Worm (Caenorhabditis elegans) whole organism, late embryonic: ENCODE results near the gene T07G12.3.

Source experiments
- C08G9.2 ChIP-seq: sonication (generic microtip); optimal IDR thresholded peaks from 2 replicates; lab custom pipeline; 2016; ENCODE audit warnings: mild to moderate bottlenecking, missing genetic modification characterization, moderate library complexity, missing compliant biosample characterization
- K02D7.2 ChIP-seq: sonication (generic microtip); optimal IDR thresholded peaks from 2 replicates; lab custom pipeline; 2017; ENCODE audit warnings: mild to moderate bottlenecking, missing genetic modification characterization, missing compliant biosample characterization
- Y22D7AL.16 ChIP-seq: sonication (generic microtip); optimal IDR thresholded peaks from 2 replicates; lab custom pipeline; 2016; ENCODE audit warnings: missing genetic modification characterization, missing compliant biosample characterization
- ama-1 ChIP-seq: fragments of 150-350 bp; optimal IDR thresholded peaks from 2 replicates; lab custom pipeline; 2014
- ceh-14 ChIP-seq: sonication (generic microtip); optimal IDR thresholded peaks from 2 replicates; lab custom pipeline; 2016; ENCODE audit warnings: missing genotype, missing genetic modification characterization, missing compliant biosample characterization
- ceh-19 ChIP-seq: fragments of 200-800 bp; sonication (Bioruptor generic); optimal IDR thresholded peaks from 2 replicates; lab custom pipeline; 2018; ENCODE audit warnings: mild to moderate bottlenecking, missing genetic modification characterization, missing compliant biosample characterization
- ceh-2 ChIP-seq: sonication (generic microtip); optimal IDR thresholded peaks from 2 replicates; lab custom pipeline; 2016; ENCODE audit warnings: missing genotype, missing genetic modification characterization, missing compliant biosample characterization
- ceh-30 ChIP-seq: fragments of 150-350 bp; optimal IDR thresholded peaks from 2 replicates; lab custom pipeline; 2014; ENCODE audit warnings: missing biosample characterization, missing genetic modification characterization
- ceh-34 ChIP-seq: sonication (generic microtip); optimal IDR thresholded peaks from 2 replicates; lab custom pipeline; 2016; ENCODE audit warnings: mild to moderate bottlenecking, missing genetic modification characterization, missing compliant biosample characterization
- ceh-45 ChIP-seq: fragments of 200-800 bp; sonication (Bioruptor generic); IDR thresholded peaks from 2 replicates; pipeline ENCODE4 v1.3.6; 2022; ENCODE audit warnings: missing genetic modification reagents, missing genetic modification characterization, missing compliant biosample characterization
- ceh-6 ChIP-seq: fragments of 200-800 bp; sonication (Bioruptor generic); optimal IDR thresholded peaks from 2 replicates; lab custom pipeline; 2018; ENCODE audit warnings: mild to moderate bottlenecking, missing genetic modification characterization, missing compliant biosample characterization
- ceh-9 ChIP-seq: sonication (generic microtip); optimal IDR thresholded peaks from 2 replicates; lab custom pipeline; 2016; ENCODE audit warnings: mild to moderate bottlenecking, missing genetic modification characterization, inconsistent platforms, missing compliant biosample characterization
- che-1 ChIP-seq: sonication (generic microtip); optimal IDR thresholded peaks from 2 replicates; lab custom pipeline; 2016; ENCODE audit warnings: mild to moderate bottlenecking, missing genetic modification characterization, missing compliant biosample characterization
- dmd-4 ChIP-seq: sonication (generic microtip); optimal IDR thresholded peaks from 2 replicates; lab custom pipeline; 2016; ENCODE audit warnings: borderline replicate concordance, missing genetic modification characterization, missing compliant biosample characterization
- dve-1 ChIP-seq: sonication (generic microtip); optimal IDR thresholded peaks from 2 replicates; lab custom pipeline; 2017; ENCODE audit warnings: antibody characterized with exemption, mild to moderate bottlenecking, missing genetic modification characterization, missing compliant biosample characterization
- elt-2 ChIP-seq: sonication (generic microtip); optimal IDR thresholded peaks from 2 replicates; lab custom pipeline; 2016; ENCODE audit warnings: missing genetic modification reagents, missing genetic modification characterization, missing compliant biosample characterization
- fax-1 ChIP-seq: sonication (generic microtip); optimal IDR thresholded peaks from 2 replicates; lab custom pipeline; 2016; ENCODE audit warnings: missing genotype, missing genetic modification characterization, missing compliant biosample characterization
- fkh-10 ChIP-seq: fragments of 150-350 bp; optimal IDR thresholded peaks from 2 replicates; lab custom pipeline; 2014; ENCODE audit warnings: missing biosample characterization, missing genetic modification reagents, missing genetic modification characterization
- hlh-13 ChIP-seq: fragments of 200-800 bp; sonication (Bioruptor generic); optimal IDR thresholded peaks from 2 replicates; lab custom pipeline; 2018; ENCODE audit warnings: mild to moderate bottlenecking, missing genetic modification characterization, missing compliant biosample characterization
- hlh-15 ChIP-seq: sonication (generic microtip); optimal IDR thresholded peaks from 2 replicates; lab custom pipeline; 2016; ENCODE audit warnings: missing genetic modification characterization, missing compliant biosample characterization
- hlh-30 ChIP-seq: sonication (generic microtip); optimal IDR thresholded peaks from 2 replicates; lab custom pipeline; 2017; ENCODE audit warnings: antibody characterized with exemption, missing genetic modification characterization, missing compliant biosample characterization; ENCODE audit not compliant: insufficient read depth
- hlh-6 ChIP-seq: sonication (generic microtip); optimal IDR thresholded peaks from 2 replicates; lab custom pipeline; 2016; ENCODE audit warnings: missing genotype, missing genetic modification characterization, missing compliant biosample characterization
- hlh-8 ChIP-seq: sonication (generic microtip); optimal IDR thresholded peaks from 2 replicates; lab custom pipeline; 2016; ENCODE audit warnings: missing genotype, missing genetic modification characterization, missing compliant biosample characterization
- lin-11 ChIP-seq: fragments of 200-800 bp; sonication (Bioruptor generic); optimal IDR thresholded peaks from 2 replicates; lab custom pipeline; 2018; ENCODE audit warnings: mild to moderate bottlenecking, missing genetic modification characterization, missing compliant biosample characterization
- madf-2 ChIP-seq: sonication (generic microtip); optimal IDR thresholded peaks from 2 replicates; lab custom pipeline; 2017; ENCODE audit warnings: missing genetic modification characterization, missing compliant biosample characterization
- mec-3 ChIP-seq: sonication (generic microtip); optimal IDR thresholded peaks from 2 replicates; lab custom pipeline; 2016; ENCODE audit warnings: borderline replicate concordance, missing genetic modification characterization, missing compliant biosample characterization
- nhr-11 ChIP-seq: fragments of 150-350 bp; optimal IDR thresholded peaks from 2 replicates; lab custom pipeline; 2014; ENCODE audit warnings: missing biosample characterization, missing genetic modification characterization
- nhr-232 ChIP-seq: sonication (generic microtip); optimal IDR thresholded peaks from 2 replicates; lab custom pipeline; 2016; ENCODE audit warnings: missing genetic modification characterization, missing compliant biosample characterization
- npax-4 ChIP-seq: sonication (generic microtip); optimal IDR thresholded peaks from 2 replicates; lab custom pipeline; 2016; ENCODE audit warnings: missing genetic modification characterization, missing compliant biosample characterization
- odd-2 ChIP-seq: sonication (generic microtip); optimal IDR thresholded peaks from 2 replicates; lab custom pipeline; 2017; ENCODE audit warnings: antibody characterized with exemption, mild to moderate bottlenecking, missing genetic modification characterization, missing compliant biosample characterization
- pha-2 ChIP-seq: sonication (generic microtip); optimal IDR thresholded peaks from 2 replicates; lab custom pipeline; 2017; ENCODE audit warnings: mild to moderate bottlenecking, missing genetic modification characterization, missing compliant biosample characterization
- pha-4 ChIP-seq: fragments of 150-350 bp; optimal IDR thresholded peaks from 2 replicates; lab custom pipeline; 2018; ENCODE audit warnings: missing biosample characterization, missing genetic modification reagents, missing genetic modification characterization
- ref-2 ChIP-seq: sonication (generic microtip); optimal IDR thresholded peaks from 2 replicates; lab custom pipeline; 2016; ENCODE audit warnings: missing genetic modification characterization, missing compliant biosample characterization
- sox-2 ChIP-seq: fragments of 200-800 bp; sonication (Bioruptor generic); IDR thresholded peaks from 2 replicates; pipeline ENCODE4 v1.3.6; 2022; ENCODE audit warnings: missing genetic modification reagents, missing genetic modification characterization, missing compliant biosample characterization
- syd-9 ChIP-seq: sonication (generic microtip); optimal IDR thresholded peaks from 2 replicates; lab custom pipeline; 2016; ENCODE audit warnings: mild to moderate bottlenecking, missing genetic modification characterization, moderate library complexity, missing compliant biosample characterization
- tbx-2 ChIP-seq: sonication (generic microtip); optimal IDR thresholded peaks from 2 replicates; lab custom pipeline; 2016; ENCODE audit warnings: missing genetic modification characterization, missing compliant biosample characterization
- tbx-7 ChIP-seq: sonication (generic microtip); optimal IDR thresholded peaks from 2 replicates; lab custom pipeline; 2016; ENCODE audit warnings: missing genotype, missing genetic modification characterization, missing compliant biosample characterization
- ttx-3 ChIP-seq: sonication (generic microtip); optimal IDR thresholded peaks from 2 replicates; lab custom pipeline; 2016; ENCODE audit warnings: missing genetic modification reagents, missing genetic modification characterization, missing compliant biosample characterization
- unc-42 ChIP-seq: sonication (generic microtip); optimal IDR thresholded peaks from 2 replicates; lab custom pipeline; 2016; ENCODE audit warnings: missing genotype, missing genetic modification characterization, missing compliant biosample characterization
- unc-55 ChIP-seq: sonication (generic microtip); optimal IDR thresholded peaks from 2 replicates; lab custom pipeline; 2017; ENCODE audit warnings: missing biosample characterization, missing genetic modification reagents, missing genetic modification characterization
- unc-86 ChIP-seq: sonication (generic microtip); optimal IDR thresholded peaks from 2 replicates; lab custom pipeline; 2016; ENCODE audit warnings: missing genetic modification characterization, missing compliant biosample characterization
- ztf-16 ChIP-seq: sonication (generic microtip); optimal IDR thresholded peaks from 2 replicates; lab custom pipeline; 2017; ENCODE audit warnings: missing genetic modification characterization, missing compliant biosample characterization

T07G12.3 gene

ce11 chrIV:10518652-10519051 lies 15.1 kb upstream of the T07G12.3 start:
- TF ChIP-seq ceh-9 (tag; lab: Kevin White, UChicago) (no peak), odd-2 (tag; lab: Kevin White, UChicago) (no peak), hlh-6 (tag; lab: Kevin White, UChicago) (no peak), hlh-8 (tag; lab: Kevin White, UChicago) (no peak), mec-3 (tag; lab: Kevin White, UChicago) (no peak), fax-1 (tag; lab: Kevin White, UChicago) (no peak), hlh-15 (tag; lab: Kevin White, UChicago) (no peak), che-1 (tag; lab: Kevin White, UChicago) (no peak), nhr-11 (tag; lab: Kevin White, UChicago) (no peak), ceh-19 (GFP tag; lab: Kevin White, UChicago) (no peak), ceh-2 (no peak), sox-2 (GFP tag; lab: Robert Waterston, UW) (no peak), hlh-13 (GFP tag; lab: Kevin White, UChicago) (no peak), ceh-14 (tag; lab: Kevin White, UChicago) (no peak), unc-86 (tag; lab: Kevin White, UChicago) (no peak), dve-1 (no peak), tbx-2 (no peak), ceh-34 (tag; lab: Kevin White, UChicago) (no peak)
- TF ChIP-seq, all 69 proteins: peak for 0

DNA sequence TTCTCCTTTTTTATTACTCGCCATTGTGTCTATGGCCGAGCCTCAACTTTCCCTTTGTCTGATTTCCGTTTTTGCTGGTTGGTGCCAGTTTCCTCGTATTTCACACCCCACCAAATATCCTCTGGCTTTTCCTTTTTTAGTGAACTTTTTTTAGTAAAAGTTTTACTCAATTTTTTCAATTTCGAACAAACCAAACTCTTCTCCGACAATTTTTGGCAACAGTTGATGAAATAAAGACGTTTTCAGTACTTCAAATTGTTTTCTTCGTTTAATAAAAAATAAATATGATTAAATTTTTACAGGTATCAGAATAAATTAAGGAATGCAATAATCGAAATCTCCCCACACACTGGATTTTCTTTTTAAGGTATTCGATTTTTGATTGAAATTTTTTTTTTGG lies 12.6 kb upstream of the T07G12.3 start, which contains the start of gene cal-4:
cal-4 (plus strand) TSS at position 301 of the 400 bp plus-strand sequence.
- TF ChIP-seq fax-1 (tag; lab: Kevin White, UChicago) (no peak), ama-1 (lab: Kevin White, UChicago) (no peak), syd-9 (tag; lab: Kevin White, UChicago) (no peak), ttx-3 (tag; lab: Kevin White, UChicago) (no peak), ceh-6 (no peak), dmd-4 (tag; lab: Kevin White, UChicago) (no peak), lin-11 (tag; lab: Kevin White, UChicago) (no peak), Y22D7AL.16 (tag; lab: Kevin White, UChicago) (no peak), odd-2 (tag; lab: Kevin White, UChicago) (no peak), ceh-14 (tag; lab: Kevin White, UChicago) (no peak)

ce11 chrIV:10524095-10524829 lies 9.5 kb upstream of the T07G12.3 start, which contains the start of gene C02F4.5:
TSS of gene C02F4.5 (minus strand) at chrIV:10524145.
- no peak for TF ChIP-seq ceh-30 (tag; lab: Kevin White, UChicago)
- TF ChIP-seq unc-42: peak; percentile 27

DNA sequence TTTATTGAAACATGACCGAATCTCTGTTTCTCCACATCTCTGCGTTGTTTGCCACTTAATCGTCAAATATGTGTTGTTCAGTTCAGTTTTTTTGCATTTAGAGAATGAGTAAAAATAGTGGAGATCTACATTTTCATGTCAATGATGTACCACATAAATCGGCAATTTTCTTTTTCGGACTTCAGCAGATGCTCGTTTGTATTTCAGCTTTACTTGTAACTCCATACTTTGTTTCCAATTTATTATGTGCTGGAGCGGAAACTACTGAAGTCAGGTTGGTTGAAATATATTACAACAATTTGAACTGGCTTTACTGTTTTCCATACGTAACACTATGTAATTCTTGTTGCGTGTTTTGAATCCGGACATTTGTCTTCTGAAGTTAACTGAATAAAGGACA lies 3.1 kb upstream of the T07G12.3 start, which contains the start of gene T07G12.2:
T07G12.2 (plus strand) TSS at position 62 of the 400 bp plus-strand sequence.
- TF ChIP-seq tbx-7 (tag; lab: Kevin White, UChicago): no peak
- no peak for TF ChIP-seq C08G9.2 (tag; lab: Kevin White, UChicago)
- TF ChIP-seq odd-2 (tag; lab: Kevin White, UChicago): no peak
- TF ChIP-seq nhr-232 (tag; lab: Kevin White, UChicago): no peak
- TF ChIP-seq pha-2: no peak
- no peak for TF ChIP-seq hlh-30 (tag; lab: Kevin White, UChicago)
- TF ChIP-seq unc-42: no peak
- no peak for TF ChIP-seq hlh-6 (tag; lab: Kevin White, UChicago)
- no peak for TF ChIP-seq unc-86 (tag; lab: Kevin White, UChicago)

- no peak for TF ChIP-seq hlh-30 (tag; lab: Kevin White, UChicago)
- TF ChIP-seq fkh-10: no peak
- no peak for TF ChIP-seq ref-2 (tag; lab: Kevin White, UChicago)
- TF ChIP-seq ceh-9 (tag; lab: Kevin White, UChicago): no peak
- TF ChIP-seq K02D7.2 (tag; lab: Kevin White, UChicago): no peak
- TF ChIP-seq ceh-45 (GFP tag; lab: Robert Waterston, UW): no peak
- no peak for TF ChIP-seq tbx-7 (tag; lab: Kevin White, UChicago)
- no peak for TF ChIP-seq dmd-4 (tag; lab: Kevin White, UChicago)
- no peak for TF ChIP-seq madf-2
- no peak for TF ChIP-seq npax-4 (tag; lab: Kevin White, UChicago)
- TF ChIP-seq hlh-8 (tag; lab: Kevin White, UChicago): no peak
- TF ChIP-seq unc-55: no peak
- no peak for TF ChIP-seq ttx-3 (tag; lab: Kevin White, UChicago)
- no peak for TF ChIP-seq ztf-16
- no peak for TF ChIP-seq pha-4 (tag; lab: Kevin White, UChicago)
- TF ChIP-seq dve-1: no peak
- TF ChIP-seq elt-2: no peak
- no peak for TF ChIP-seq ceh-19 (GFP tag; lab: Kevin White, UChicago)
Observed at ce11 chrIV:10538584-10538983, 4.8 kb downstream of the T07G12.3 start, which contains the start of gene T07G12.4. TSS of gene T07G12.4 (minus strand) at chrIV:10538684.
